Worm (Caenorhabditis elegans): Measurements from ENCODE around the gene slr-2.

slr-2 gene

DNA sequence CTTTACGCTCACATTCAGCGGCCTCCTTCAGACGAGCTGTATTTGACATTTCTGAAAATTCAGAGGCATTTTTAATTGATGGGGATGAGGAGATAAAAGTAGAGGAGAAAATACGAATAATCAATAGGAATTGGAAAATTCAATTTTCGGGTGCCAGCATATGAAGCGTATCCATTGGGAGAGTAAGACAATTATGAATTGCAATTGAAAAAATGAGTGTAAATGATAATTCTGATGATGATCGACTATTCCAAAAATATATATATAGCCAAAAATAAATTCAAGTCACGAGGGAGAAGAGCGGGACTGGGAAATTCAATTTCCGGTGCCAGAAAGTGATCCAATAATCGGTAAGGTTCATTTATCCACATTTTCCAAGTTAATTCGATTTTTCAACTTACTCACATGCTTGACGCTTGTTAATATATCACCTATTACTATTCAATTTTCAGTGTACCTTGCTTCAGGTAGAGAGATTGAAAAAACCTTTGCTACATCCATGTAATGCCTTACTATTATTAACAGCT, 20.6 kb upstream of the slr-2 start, which contains the start of gene Y59A8B.8:
Y59A8B.8 (minus strand) TSS at position 51 of the 527 bp plus-strand sequence.
- no peak for TF ChIP-seq mef-2 (tag; optimal IDR thresholded peaks at IDR 0.05)
- TF ChIP-seq ztf-11 (tag; optimal IDR thresholded peaks at IDR 0.05), result no peak
- no peak for TF ChIP-seq nhr-85 (tag)
- TF ChIP-seq nhr-20 (tag; optimal IDR thresholded peaks at IDR 0.05), result no peak
- TF ChIP-seq ceh-8 (GFP tag; optimal IDR thresholded peaks at IDR 0.05), result no peak
- no peak for TF ChIP-seq mdl-1 (tag; optimal IDR thresholded peaks at IDR 0.05)
- no peak for TF ChIP-seq C04F5.9 (tag; optimal IDR thresholded peaks at IDR 0.05)
- no peak for TF ChIP-seq nhr-28 (tag; optimal IDR thresholded peaks at IDR 0.05)
- TF ChIP-seq nhr-47 (tag; optimal IDR thresholded peaks at IDR 0.05), result peak; percentile 36
- TF ChIP-seq efl-1 (optimal IDR thresholded peaks at IDR 0.05), result no peak
- peak in 1 of 2 experiments; percentile 60 for TF ChIP-seq efl-1 (GFP tag; optimal IDR thresholded peaks at IDR 0.05 in 1 of 2)
- peak; percentile 57 for TF ChIP-seq fkh-8 (tag; optimal IDR thresholded peaks at IDR 0.05)

- TF ChIP-seq efl-1 (optimal IDR thresholded peaks at IDR 0.05) (peak in 1 of 2 experiments; percentile 55), efl-1 (GFP tag; optimal IDR thresholded peaks at IDR 0.05 in 1 of 2) (peak in 1 of 2 experiments; percentile 78), nhr-47 (tag; optimal IDR thresholded peaks at IDR 0.05) (peak; percentile 6), dpl-1 (GFP tag; optimal IDR thresholded peaks at IDR 0.05) (peak in 1 of 3 experiments; percentile 21), fkh-8 (tag; optimal IDR thresholded peaks at IDR 0.05) (peak; percentile 2), unc-86 (tag; optimal IDR thresholded peaks at IDR 0.05) (peak; percentile 42), isw-1 (GFP tag; IDR thresholded peaks at IDR 0.05) (peak; percentile 19; the same call in 1 of the 2 replicates), nhr-85 (tag) (peak; percentile 42)
These were observed 17.7 kb upstream of the slr-2 start for ce11 chrV:18069195-18069594.

DNA sequence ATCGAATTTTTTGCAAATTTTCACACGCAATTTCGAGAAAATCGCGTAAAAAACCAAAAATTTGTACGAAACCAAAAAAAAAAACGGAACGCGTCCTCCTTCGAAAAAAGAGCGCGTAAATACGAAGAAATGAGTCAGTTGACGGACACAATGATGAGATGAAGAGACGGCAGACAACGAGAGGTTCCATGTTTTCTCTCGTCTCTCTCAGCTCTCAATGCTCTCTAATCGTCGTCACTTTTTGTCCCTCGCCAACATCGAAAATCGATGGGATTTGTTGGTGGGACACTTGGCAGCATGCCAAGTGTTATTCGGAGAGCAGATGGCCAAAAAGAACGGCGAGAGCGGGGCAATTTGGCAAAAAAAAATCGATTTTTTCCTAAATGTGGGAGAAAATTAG, 7.8 kb upstream of the slr-2 start:
- TF ChIP-seq dsc-1 (tag; optimal IDR thresholded peaks at IDR 0.05), result peak; percentile 78
- TF ChIP-seq mef-2 (tag; optimal IDR thresholded peaks at IDR 0.05), result no peak
- no peak for TF ChIP-seq vab-15 (tag; optimal IDR thresholded peaks at IDR 0.05)
- TF ChIP-seq nhr-85 (tag), result peak; percentile 83
- peak; percentile 83 for TF ChIP-seq snpc-4 (tag; optimal IDR thresholded peaks at IDR 0.05)
- TF ChIP-seq xbp-1 (tag; optimal IDR thresholded peaks at IDR 0.05), result peak; percentile 73
- no peak for TF ChIP-seq efl-3 (GFP tag; optimal IDR thresholded peaks at IDR 0.05)
- no peak for TF ChIP-seq zag-1 (tag; optimal IDR thresholded peaks at IDR 0.05)
- TF ChIP-seq nhr-71 (tag; optimal IDR thresholded peaks at IDR 0.05), result peak; percentile 91
- peak; percentile 82 for TF ChIP-seq aly-2 (tag; optimal IDR thresholded peaks at IDR 0.05)
- peak; percentile 50 for TF ChIP-seq nhr-77 (tag; optimal IDR thresholded peaks at IDR 0.05)
- TF ChIP-seq nhr-84 (tag; optimal IDR thresholded peaks at IDR 0.05), result no peak
- peak; percentile 86 for TF ChIP-seq rnt-1 (tag; optimal IDR thresholded peaks at IDR 0.05)
- TF ChIP-seq egl-27 (tag; optimal IDR thresholded peaks at IDR 0.05), result peak in 1 of 2 experiments; percentile 1
- TF ChIP-seq C34B4.2 (tag; optimal IDR thresholded peaks at IDR 0.05), result no peak
- TF ChIP-seq jun-1 (tag; optimal IDR thresholded peaks at IDR 0.05), result peak; percentile 78
- no peak for TF ChIP-seq hlh-4 (tag; optimal IDR thresholded peaks at IDR 0.05)
- TF ChIP-seq lin-13 (GFP tag; optimal IDR thresholded peaks at IDR 0.05), result peak; percentile 45
- no peak for TF ChIP-seq C04F5.9 (tag; optimal IDR thresholded peaks at IDR 0.05)
- TF ChIP-seq unc-98 (GFP tag; IDR thresholded peaks at IDR 0.05), result no peak
- TF ChIP-seq ceh-90 (tag; optimal IDR thresholded peaks at IDR 0.05), result no peak
- TF ChIP-seq dpl-1 (GFP tag; optimal IDR thresholded peaks at IDR 0.05), result peak; percentile 66 to 74 (median 73)
- no peak for TF ChIP-seq ceh-88 (GFP tag; IDR thresholded peaks at IDR 0.05)
- peak; percentile 88 for TF ChIP-seq nhr-19 (GFP tag; conservative IDR thresholded peaks at IDR 0.05)
- TF ChIP-seq nhr-90 (tag; optimal IDR thresholded peaks at IDR 0.05; ENCODE audit: poor library complexity), result no peak
- TF ChIP-seq lin-15B (tag; optimal IDR thresholded peaks at IDR 0.05), result peak; percentile 17
- TF ChIP-seq lir-3 (tag; optimal IDR thresholded peaks at IDR 0.05; ENCODE audit: poor library complexity), result no peak
- TF ChIP-seq ztf-4 (tag; optimal IDR thresholded peaks at IDR 0.05), result peak; percentile 62
- no peak for TF ChIP-seq mab-9 (GFP tag; IDR thresholded peaks at IDR 0.05)
- peak; percentile 80 for TF ChIP-seq lin-39 (tag; optimal IDR thresholded peaks at IDR 0.05)
- no peak for TF ChIP-seq C16A3.4 (tag; optimal IDR thresholded peaks at IDR 0.05)
- TF ChIP-seq fkh-4 (tag; optimal IDR thresholded peaks at IDR 0.05; ENCODE audit: borderline replicate concordance), result no peak
- TF ChIP-seq Y116A8C.19 (tag; optimal IDR thresholded peaks at IDR 0.05; ENCODE audit: borderline replicate concordance), result no peak
- TF ChIP-seq sox-4 (tag; optimal IDR thresholded peaks at IDR 0.05), result no peak
- TF ChIP-seq ets-5 (GFP tag; IDR thresholded peaks at IDR 0.05), result no peak
- TF ChIP-seq lsy-2 (tag; optimal IDR thresholded peaks at IDR 0.05), result peak; percentile 75 to 81
- TF ChIP-seq ztf-11 (tag; optimal IDR thresholded peaks at IDR 0.05), result peak in 1 of 2 experiments; percentile 60
- no peak for TF ChIP-seq sup-37 (GFP tag; optimal IDR thresholded peaks at IDR 0.05)
